Fruit fly (Drosophila melanogaster) whole organism, adult: ENCODE measurements around the gene Fkbp59.

Source experiments
- CG12768 ChIP-seq: fragments of 200-800 bp; sonication (Bioruptor generic); optimal IDR thresholded peaks from 2 replicates; lab custom pipeline; 2017; ENCODE audit warnings: missing biosample characterization, missing genetic modification characterization, mild to moderate bottlenecking, moderate library complexity, missing genetic modification reagents
- CG14711 ChIP-seq: fragments of 200-800 bp; sonication (Bioruptor generic); optimal IDR thresholded peaks from 2 replicates; lab custom pipeline; 2018; ENCODE audit warnings: missing biosample characterization, mild to moderate bottlenecking, missing genetic modification characterization, moderate library complexity
- bab1 ChIP-seq: fragments of 200-800 bp; sonication (Bioruptor generic); optimal IDR thresholded peaks from 3 replicates; lab custom pipeline; 2019; ENCODE audit warnings: missing biosample characterization, mild to moderate bottlenecking, missing genetic modification characterization, moderate library complexity
- ovo ChIP-seq: fragments of 200-800 bp; sonication (Bioruptor generic); optimal IDR thresholded peaks from 2 replicates; lab custom pipeline; 2016; ENCODE audit warnings: missing biosample characterization, missing genetic modification characterization
- pad ChIP-seq: fragments of 200-800 bp; sonication (Bioruptor generic); optimal IDR thresholded peaks from 3 replicates; lab custom pipeline; 2017; ENCODE audit warnings: missing biosample characterization, missing genetic modification characterization, mild to moderate bottlenecking, moderate library complexity, missing genetic modification reagents

DNA sequence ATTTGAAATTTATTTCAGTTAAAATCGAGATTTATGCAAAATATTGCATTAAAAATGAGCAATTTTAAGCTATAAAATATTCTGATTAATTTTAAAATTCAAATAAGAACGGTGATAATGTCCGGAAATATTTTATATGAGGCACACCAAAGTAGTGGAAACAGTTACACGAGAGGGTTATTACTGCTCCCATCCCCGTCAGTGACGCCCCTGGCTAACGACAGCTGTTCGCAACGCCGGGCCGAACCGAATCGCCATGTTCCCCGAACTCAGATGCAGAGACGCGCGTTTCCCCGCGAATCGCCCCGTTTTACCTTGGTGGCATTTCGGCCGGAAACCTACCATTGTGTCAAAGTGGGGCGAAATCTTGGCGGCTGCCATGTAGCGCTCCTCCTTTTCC is 24.0 kb downstream of the Fkbp59 start:
- TF ChIP-seq CG12768 (peak; percentile 17), pad (GFP tag; lab: Kevin White, UChicago) (no peak), ovo (GFP tag; lab: Kevin White, UChicago) (no peak), CG14711 (tag; lab: Kevin White, UChicago) (no peak), bab1 (peak; percentile 24)
